Fruit fly (Drosophila melanogaster): Measurements from ENCODE around the gene wrm1.

The wrm1 gene

DNA sequence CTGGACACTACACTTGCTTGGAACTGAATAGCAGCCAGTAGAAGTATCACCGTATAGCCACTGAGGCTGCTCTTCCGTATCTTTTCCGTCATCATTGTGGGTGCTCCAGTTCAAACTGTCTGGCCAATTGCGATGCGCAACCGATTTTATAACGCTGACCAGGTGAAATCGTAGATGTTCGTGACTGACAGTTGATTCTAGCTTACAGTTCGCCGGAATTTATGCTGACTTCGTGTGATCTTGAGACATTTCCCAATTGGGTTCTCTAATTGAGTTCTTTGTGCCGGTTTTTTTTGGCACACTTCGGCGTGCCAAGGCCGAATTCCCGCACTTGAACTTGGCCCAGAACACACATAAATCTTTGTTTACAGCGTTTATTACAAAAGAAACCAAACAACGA, 11.9 kb upstream of the wrm1 start, which contains the start of gene CG14834:
Gene CG14834 (minus strand): TSS at position 173 of the 400 bp plus-strand sequence.
- TF ChIP-seq Abd-B (GFP tag; optimal IDR thresholded peaks at IDR 0.05) (no peak), Mio (GFP tag; optimal IDR thresholded peaks at IDR 0.05) (no peak), Hnf4 (GFP tag; optimal IDR thresholded peaks at IDR 0.05) (no peak), Dfd (GFP tag; optimal IDR thresholded peaks at IDR 0.05) (no peak), CG32264 (GFP tag; optimal IDR thresholded peaks at IDR 0.05) (no peak), dsf (GFP tag; optimal IDR thresholded peaks at IDR 0.05; ENCODE audit: borderline replicate concordance) (no peak), psq (GFP tag; optimal IDR thresholded peaks at IDR 0.05) (no peak), Myc (optimal IDR thresholded peaks at IDR 0.05) (no peak), foxo (GFP tag; optimal IDR thresholded peaks at IDR 0.05) (no peak), Hr78 (GFP tag; optimal IDR thresholded peaks at IDR 0.05) (no peak), Jra (GFP tag; optimal IDR thresholded peaks at IDR 0.05) (no peak), lola (GFP tag; optimal IDR thresholded peaks at IDR 0.05) (no peak)

DNA sequence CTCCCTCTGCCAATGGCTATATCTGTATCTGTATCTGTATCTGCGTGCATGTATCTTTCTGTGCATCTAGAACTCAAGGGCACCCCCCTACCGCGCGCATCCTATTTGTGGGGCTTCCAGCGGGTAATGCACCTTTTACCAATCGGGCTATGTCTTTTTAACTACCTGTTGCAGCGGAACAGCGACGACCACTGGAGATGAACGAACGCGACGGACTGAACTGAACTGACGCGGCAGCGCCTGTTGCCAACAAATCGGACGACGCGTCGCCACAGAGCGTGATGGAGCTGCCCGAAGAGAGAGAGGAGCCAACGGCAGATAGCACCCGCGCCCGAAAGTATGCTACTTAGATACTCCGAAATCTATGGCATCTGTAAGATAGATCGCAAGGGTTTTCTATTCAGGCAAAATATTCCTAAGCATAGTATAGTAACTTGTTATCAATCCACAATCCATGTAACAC, 10.0 kb upstream of the wrm1 start, which contains the start of gene Cln7:
Gene Cln7 (minus strand): TSS at position 219 of the 463 bp plus-strand sequence.
- no peak for TF ChIP-seq dsf (GFP tag; optimal IDR thresholded peaks at IDR 0.05; ENCODE audit: borderline replicate concordance)
- no peak for TF ChIP-seq pan (optimal IDR thresholded peaks at IDR 0.05)
- no peak for TF ChIP-seq usp (GFP tag; optimal IDR thresholded peaks at IDR 0.05)
- TF ChIP-seq Hr78 (GFP tag; optimal IDR thresholded peaks at IDR 0.05): no peak
- peak; percentile 22 for TF ChIP-seq Myc (optimal IDR thresholded peaks at IDR 0.05)
- TF ChIP-seq jim (GFP tag; optimal IDR thresholded peaks at IDR 0.05): peak; percentile 5
- TF ChIP-seq woc (GFP tag; optimal IDR thresholded peaks at IDR 0.05): no peak
- no peak for TF ChIP-seq Rel (GFP tag; optimal IDR thresholded peaks at IDR 0.05)
- peak; percentile 82 for TF ChIP-seq Rel (tag; optimal IDR thresholded peaks at IDR 0.05)
- no peak for TF ChIP-seq lola (GFP tag; optimal IDR thresholded peaks at IDR 0.05)
- TF ChIP-seq psq (GFP tag; optimal IDR thresholded peaks at IDR 0.05): peak; percentile 16
- peak; percentile 52 for TF ChIP-seq fru (GFP tag; optimal IDR thresholded peaks at IDR 0.05)
- peak; percentile 91 for TF ChIP-seq Dif (GFP tag; optimal IDR thresholded peaks at IDR 0.05; ENCODE audit: partially characterized antibody)
- TF ChIP-seq OdsH (GFP tag; optimal IDR thresholded peaks at IDR 0.05): peak; percentile 16
- peak; percentile 81 for TF ChIP-seq br (GFP tag; optimal IDR thresholded peaks at IDR 0.05)
- peak; percentile 14 for TF ChIP-seq Jra (GFP tag; optimal IDR thresholded peaks at IDR 0.05)
- no peak for TF ChIP-seq Hnf4 (GFP tag; optimal IDR thresholded peaks at IDR 0.05)
- TF ChIP-seq foxo (GFP tag; optimal IDR thresholded peaks at IDR 0.05): peak in 1 of 2 experiments; percentile 43
- TF ChIP-seq dl (GFP tag; optimal IDR thresholded peaks at IDR 0.05; ENCODE audit: insufficient read depth in 1 of 2, partially characterized antibody in 2 of 2): peak in 1 of 2 experiments; percentile 56
- TF ChIP-seq Dfd (GFP tag; optimal IDR thresholded peaks at IDR 0.05): no peak
- TF ChIP-seq sv (GFP tag; optimal IDR thresholded peaks at IDR 0.05): no peak
- no peak for TF ChIP-seq tai (GFP tag; optimal IDR thresholded peaks at IDR 0.05)
- TF ChIP-seq Hr83 (GFP tag; optimal IDR thresholded peaks at IDR 0.05; ENCODE audit: poor library complexity, severe bottlenecking): peak; percentile 82
- TF ChIP-seq Sp1 (GFP tag; optimal IDR thresholded peaks at IDR 0.05): peak; percentile 82
- TF ChIP-seq CrebA (GFP tag; optimal IDR thresholded peaks at IDR 0.05; ENCODE audit: borderline replicate concordance): no peak
- no peak for TF ChIP-seq CG32264 (GFP tag; optimal IDR thresholded peaks at IDR 0.05)
- TF ChIP-seq ey (GFP tag; optimal IDR thresholded peaks at IDR 0.05): peak; percentile 1
- no peak for TF ChIP-seq Abd-B (GFP tag; optimal IDR thresholded peaks at IDR 0.05)
- peak; percentile 62 for TF ChIP-seq h (GFP tag; optimal IDR thresholded peaks at IDR 0.05)
- peak; percentile 48 for TF ChIP-seq HLH106 (tag; optimal IDR thresholded peaks at IDR 0.05)
- no peak for TF ChIP-seq Mio (GFP tag; optimal IDR thresholded peaks at IDR 0.05)
- peak; percentile 69 for TF ChIP-seq rgr (GFP tag; optimal IDR thresholded peaks at IDR 0.05)
- no peak for TF ChIP-seq GATAd (GFP tag; optimal IDR thresholded peaks at IDR 0.05)
- peak; percentile 45 for TF ChIP-seq N (GFP tag; optimal IDR thresholded peaks at IDR 0.05)

DNA sequence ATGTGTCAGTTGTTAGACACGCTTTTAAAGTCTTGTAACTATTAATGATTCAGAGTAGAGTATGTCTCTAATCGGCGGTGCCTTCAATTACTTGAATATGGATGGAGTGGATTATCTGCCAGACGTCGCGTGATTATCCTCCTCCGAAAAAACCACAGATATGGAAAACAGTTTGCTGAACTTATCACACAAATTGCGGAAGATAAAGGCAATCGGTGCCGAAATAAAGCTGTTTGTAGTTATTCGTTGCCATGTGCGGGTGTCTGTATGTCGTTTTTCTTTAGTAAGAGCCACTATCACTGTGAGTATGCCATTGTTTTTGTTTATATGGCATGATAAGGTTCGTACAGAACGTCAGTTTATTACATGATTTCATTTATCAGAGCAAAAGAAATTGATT, 9.0 kb upstream of the wrm1 start:
- TF ChIP-seq Rel (GFP tag; optimal IDR thresholded peaks at IDR 0.05) (no peak), Rel (tag; optimal IDR thresholded peaks at IDR 0.05) (no peak), dl (GFP tag; optimal IDR thresholded peaks at IDR 0.05; ENCODE audit: insufficient read depth in 1 of 2, partially characterized antibody in 2 of 2) (no peak), OdsH (GFP tag; optimal IDR thresholded peaks at IDR 0.05) (no peak), brk (GFP tag; optimal IDR thresholded peaks at IDR 0.05) (no peak), Dfd (GFP tag; optimal IDR thresholded peaks at IDR 0.05) (no peak), ey (GFP tag; optimal IDR thresholded peaks at IDR 0.05) (no peak), Sp1 (GFP tag; optimal IDR thresholded peaks at IDR 0.05) (no peak), HLH106 (tag; optimal IDR thresholded peaks at IDR 0.05) (no peak), Myc (optimal IDR thresholded peaks at IDR 0.05) (no peak), dsf (GFP tag; optimal IDR thresholded peaks at IDR 0.05; ENCODE audit: borderline replicate concordance) (no peak), lola (GFP tag; optimal IDR thresholded peaks at IDR 0.05) (no peak), N (GFP tag; optimal IDR thresholded peaks at IDR 0.05) (no peak), Dif (GFP tag; optimal IDR thresholded peaks at IDR 0.05; ENCODE audit: partially characterized antibody) (no peak)

Data from whole organism, wandering third instar larva.